Worm (Caenorhabditis elegans) whole organism, L4 larva: Measurements from ENCODE around the gene ltah-1.2.

Experiments
- F37D6.2 ChIP-seq: sonication (generic microtip); optimal IDR thresholded peaks from 2 replicates; lab custom pipeline; 2016; ENCODE audit warnings: mild to moderate bottlenecking, missing genetic modification characterization, missing compliant biosample characterization
- T26A8.4 ChIP-seq: fragments of 200-800 bp; sonication (Bioruptor generic); IDR thresholded peaks from 2 replicates; pipeline ENCODE4 v1.3.6; 2022; ENCODE audit warnings: missing genetic modification characterization, missing compliant biosample characterization
- Y48G9A.11 ChIP-seq: fragments of 200-800 bp; sonication (Bioruptor generic); IDR thresholded peaks from 2 replicates; pipeline ENCODE4 v1.3.6; 2022; ENCODE audit warnings: missing genetic modification reagents, missing genetic modification characterization, missing compliant biosample characterization
- Y5F2A.4 ChIP-seq: fragments of 200-800 bp; sonication (Bioruptor generic); optimal IDR thresholded peaks from 2 replicates; lab custom pipeline; 2018; ENCODE audit warnings: mild to moderate bottlenecking, missing genetic modification characterization, missing compliant biosample characterization
- aly-2 ChIP-seq: sonication (generic microtip); optimal IDR thresholded peaks from 2 replicates; lab custom pipeline; 2018; ENCODE audit warnings: missing biosample characterization, missing genetic modification characterization
- attf-4 ChIP-seq: sonication (generic microtip); optimal IDR thresholded peaks from 3 replicates; lab custom pipeline; 2017; ENCODE audit warnings: missing biosample characterization, missing genetic modification characterization
- ceh-20 ChIP-seq: fragments of 200-800 bp; sonication (Bioruptor generic); IDR thresholded peaks from 2 replicates; pipeline ENCODE4 v1.3.6; 2022; ENCODE audit warnings: missing genetic modification reagents, missing genetic modification characterization, missing compliant biosample characterization
- ceh-28 ChIP-seq: fragments of 150-350 bp; optimal IDR thresholded peaks from 2 replicates; lab custom pipeline; 2014; ENCODE audit warnings: missing biosample characterization, missing genetic modification reagents, missing genetic modification characterization
- ceh-62 ChIP-seq: sonication (generic microtip); optimal IDR thresholded peaks from 2 replicates; lab custom pipeline; 2017; ENCODE audit warnings: missing biosample characterization, missing genetic modification characterization
- ceh-82 ChIP-seq: sonication (generic microtip); optimal IDR thresholded peaks from 2 replicates; lab custom pipeline; 2017; ENCODE audit warnings: missing biosample characterization, missing genetic modification characterization
- cey-2 ChIP-seq: sonication (generic microtip); optimal IDR thresholded peaks from 3 replicates; lab custom pipeline; 2017; ENCODE audit warnings: missing genetic modification characterization, mild to moderate bottlenecking, missing compliant biosample characterization, antibody characterized with exemption, borderline replicate concordance; ENCODE audit not compliant: insufficient read depth
- ctbp-1 ChIP-seq: fragments of 200-800 bp; sonication (Bioruptor generic); IDR thresholded peaks from 2 replicates; pipeline ENCODE4 v1.3.6; 2022; ENCODE audit warnings: missing genetic modification reagents, missing genetic modification characterization, missing compliant biosample characterization
- daf-16 ChIP-seq, 3 experiments: sonication (generic microtip); optimal IDR thresholded peaks; 2 replicates each; lab custom pipeline; 2016 to 2017; ENCODE audit warnings: missing genetic modification characterization in 3 of 3, missing genetic modification reagents in 3 of 3, mild to moderate bottlenecking in 2 of 3, missing compliant biosample characterization in 2 of 3, missing biosample characterization in 1 of 3, moderate library complexity in 1 of 3
- dmd-6 ChIP-seq: fragments of 200-800 bp; sonication (Bioruptor generic); IDR thresholded peaks from 2 replicates; pipeline ENCODE4 v1.3.6; 2022; ENCODE audit warnings: missing genetic modification reagents, missing genetic modification characterization, missing compliant biosample characterization
- duxl-1 ChIP-seq: sonication (generic microtip); optimal IDR thresholded peaks from 2 replicates; lab custom pipeline; 2016; ENCODE audit warnings: mild to moderate bottlenecking, missing genetic modification characterization, moderate library complexity, missing compliant biosample characterization; ENCODE audit not compliant: poor library complexity
- dve-1 ChIP-seq: sonication (generic microtip); optimal IDR thresholded peaks from 2 replicates; lab custom pipeline; 2017; ENCODE audit warnings: antibody characterized with exemption, mild to moderate bottlenecking, missing genetic modification characterization, missing compliant biosample characterization; ENCODE audit not compliant: insufficient read depth
- egl-43 ChIP-seq: fragments of 200-800 bp; sonication (Bioruptor generic); IDR thresholded peaks from 2 replicates; pipeline ENCODE4 v1.3.6; 2022; ENCODE audit warnings: missing genetic modification reagents, missing genetic modification characterization, missing compliant biosample characterization
- hif-1 ChIP-seq, 2 experiments: sonication (generic microtip); optimal IDR thresholded peaks; 2 replicates each; lab custom pipeline; 2016 to 2017; ENCODE audit warnings: missing compliant biosample characterization in 2 of 2, missing genetic modification characterization in 2 of 2, missing genetic modification reagents in 2 of 2, missing genotype in 2 of 2, mild to moderate bottlenecking in 1 of 2
- hlh-11 ChIP-seq: fragments of 200-800 bp; sonication (Bioruptor generic); optimal IDR thresholded peaks from 2 replicates; lab custom pipeline; 2018; ENCODE audit warnings: mild to moderate bottlenecking, missing genetic modification characterization, missing compliant biosample characterization
- hlh-30 ChIP-seq: sonication (generic microtip); optimal IDR thresholded peaks from 2 replicates; lab custom pipeline; 2017; ENCODE audit warnings: antibody characterized with exemption, mild to moderate bottlenecking, missing genetic modification characterization, missing compliant biosample characterization; ENCODE audit not compliant: insufficient read depth
- jun-1 ChIP-seq: fragments of 150-350 bp; optimal IDR thresholded peaks from 2 replicates; lab custom pipeline; 2014; ENCODE audit warnings: missing biosample characterization, missing genetic modification reagents, missing genetic modification characterization
- lin-29 ChIP-seq: fragments of 200-800 bp; sonication (Bioruptor generic); IDR thresholded peaks from 2 replicates; pipeline ENCODE4 v1.3.6; 2022; ENCODE audit warnings: missing genetic modification reagents, missing genetic modification characterization, missing compliant biosample characterization
- lin-38 ChIP-seq: fragments of 200-800 bp; sonication (Bioruptor generic); IDR thresholded peaks from 2 replicates; pipeline ENCODE4 v1.3.6; 2022; ENCODE audit warnings: missing genetic modification reagents, missing genetic modification characterization, missing compliant biosample characterization
- lin-39 ChIP-seq: fragments of 150-350 bp; optimal IDR thresholded peaks from 2 replicates; lab custom pipeline; 2014; ENCODE audit warnings: missing biosample characterization, missing genetic modification reagents, missing genetic modification characterization
- lir-3 ChIP-seq: sonication (generic microtip); optimal IDR thresholded peaks from 2 replicates; lab custom pipeline; 2016; ENCODE audit warnings: mild to moderate bottlenecking, missing genetic modification characterization, missing compliant biosample characterization
- mdt-29 ChIP-seq: fragments of 200-800 bp; sonication (Bioruptor generic); IDR thresholded peaks from 2 replicates; pipeline ENCODE4 v1.3.6; 2022; ENCODE audit warnings: missing genetic modification reagents, missing genetic modification characterization, missing compliant biosample characterization
- mes-2 ChIP-seq: sonication (generic microtip); optimal IDR thresholded peaks from 2 replicates; lab custom pipeline; 2016; ENCODE audit warnings: missing genotype, mild to moderate bottlenecking, missing genetic modification characterization, missing compliant biosample characterization; ENCODE audit not compliant: poor library complexity, severe bottlenecking
- mxl-2 ChIP-seq: fragments of 200-800 bp; sonication (Bioruptor generic); conservative IDR thresholded peaks from 2 replicates; pipeline ENCODE4 v1.3.6; 2022; ENCODE audit warnings: missing genetic modification reagents, missing genetic modification characterization, missing compliant biosample characterization
- mxl-3 ChIP-seq: fragments of 200-800 bp; sonication (Bioruptor generic); optimal IDR thresholded peaks from 2 replicates; lab custom pipeline; 2018; ENCODE audit warnings: mild to moderate bottlenecking, missing genetic modification characterization, missing compliant biosample characterization
- nhr-102 ChIP-seq: sonication (generic microtip); optimal IDR thresholded peaks from 2 replicates; lab custom pipeline; 2016; ENCODE audit warnings: mild to moderate bottlenecking, missing genetic modification characterization, moderate library complexity, missing compliant biosample characterization
- nhr-28 ChIP-seq: fragments of 150-350 bp; optimal IDR thresholded peaks from 2 replicates; lab custom pipeline; 2014; ENCODE audit warnings: missing biosample characterization, missing genetic modification characterization
- nhr-41 ChIP-seq: fragments of 200-800 bp; sonication (Bioruptor generic); IDR thresholded peaks from 2 replicates; pipeline ENCODE4 v1.3.6; 2022; ENCODE audit warnings: missing genetic modification reagents, missing genetic modification characterization, missing compliant biosample characterization
- nhr-42 ChIP-seq: fragments of 200-800 bp; sonication (Bioruptor generic); IDR thresholded peaks from 2 replicates; pipeline ENCODE4 v1.3.6; 2022; ENCODE audit warnings: missing genetic modification characterization, missing compliant biosample characterization
- nhr-48 ChIP-seq: sonication (generic microtip); optimal IDR thresholded peaks from 2 replicates; lab custom pipeline; 2016; ENCODE audit warnings: mild to moderate bottlenecking, missing genetic modification characterization, missing compliant biosample characterization
- nhr-77 ChIP-seq: fragments of 150-350 bp; optimal IDR thresholded peaks from 2 replicates; lab custom pipeline; 2014; ENCODE audit warnings: missing biosample characterization, missing genetic modification characterization
- php-3 ChIP-seq: fragments of 200-800 bp; sonication (Bioruptor generic); IDR thresholded peaks from 2 replicates; pipeline ENCODE4 v1.3.6; 2022; ENCODE audit warnings: missing genetic modification reagents, missing genetic modification characterization, missing compliant biosample characterization
- pqm-1 ChIP-seq: sonication (generic microtip); optimal IDR thresholded peaks from 2 replicates; lab custom pipeline; 2017; ENCODE audit warnings: missing biosample characterization, missing genetic modification characterization
- saeg-2 ChIP-seq: fragments of 200-800 bp; sonication (Bioruptor generic); IDR thresholded peaks from 2 replicates; pipeline ENCODE4 v1.3.6; 2022; ENCODE audit warnings: missing genetic modification reagents, missing genetic modification characterization, missing compliant biosample characterization
- set-16 ChIP-seq: fragments of 200-800 bp; sonication (Bioruptor generic); IDR thresholded peaks from 2 replicates; pipeline ENCODE4 v1.3.6; 2022; ENCODE audit warnings: missing genetic modification reagents, missing genetic modification characterization, missing compliant biosample characterization
- snpc-1.2 ChIP-seq: fragments of 200-800 bp; sonication (Bioruptor generic); IDR thresholded peaks from 2 replicates; pipeline ENCODE4 v1.3.6; 2022; ENCODE audit warnings: missing genetic modification reagents, missing genetic modification characterization, missing compliant biosample characterization
- tra-1 ChIP-seq: fragments of 200-800 bp; sonication (Bioruptor generic); IDR thresholded peaks from 2 replicates; pipeline ENCODE4 v1.3.6; 2022; ENCODE audit warnings: missing genetic modification reagents, missing genetic modification characterization, missing compliant biosample characterization
- unc-130 ChIP-seq: sonication (generic microtip); optimal IDR thresholded peaks from 2 replicates; lab custom pipeline; 2016; ENCODE audit warnings: missing genetic modification reagents, missing genetic modification characterization, missing compliant biosample characterization
- unc-39 ChIP-seq: sonication (generic microtip); optimal IDR thresholded peaks from 2 replicates; lab custom pipeline; 2017; ENCODE audit warnings: missing biosample characterization, missing genetic modification characterization
- vab-7 ChIP-seq: fragments of 200-800 bp; sonication (Bioruptor generic); IDR thresholded peaks from 2 replicates; pipeline ENCODE4 v1.3.6; 2022; ENCODE audit warnings: missing genetic modification reagents, missing genetic modification characterization, missing compliant biosample characterization
- zag-1 ChIP-seq: fragments of 150-350 bp; optimal IDR thresholded peaks from 2 replicates; lab custom pipeline; 2014; ENCODE audit warnings: missing biosample characterization, missing genetic modification characterization
- zfp-3 ChIP-seq: fragments of 200-800 bp; sonication (Bioruptor generic); conservative IDR thresholded peaks from 2 replicates; pipeline ENCODE4 v1.3.6; 2022; ENCODE audit warnings: missing genetic modification reagents, missing genetic modification characterization, missing compliant biosample characterization
- zip-11 ChIP-seq: fragments of 200-800 bp; sonication (Bioruptor generic); IDR thresholded peaks from 2 replicates; pipeline ENCODE4 v1.3.6; 2022; ENCODE audit warnings: missing genetic modification characterization, missing compliant biosample characterization
- ztf-11 ChIP-seq: fragments of 150-350 bp; optimal IDR thresholded peaks from 2 replicates; lab custom pipeline; 2014; ENCODE audit warnings: missing biosample characterization, missing genetic modification characterization
- ztf-7 ChIP-seq: fragments of 150-350 bp; optimal IDR thresholded peaks from 2 replicates; lab custom pipeline; 2014; ENCODE audit warnings: missing biosample characterization, missing genetic modification characterization

The ltah-1.2 gene

ce11 chrIV:3613022-3613605, at the start of gene ltah-1.2:
TSS of gene ltah-1.2 (minus strand) at chrIV:3613072.
- no peak for TF ChIP-seq nhr-42 (GFP tag; lab: Robert Waterston, UW)
- no peak for TF ChIP-seq jun-1
- TF ChIP-seq cey-2 (tag; lab: Kevin White, UChicago) = no peak
- TF ChIP-seq unc-39 (tag; lab: Kevin White, UChicago) = no peak
- no peak for TF ChIP-seq zag-1
- TF ChIP-seq pqm-1 (tag; lab: Kevin White, UChicago) = peak; percentile 64
- peak; percentile 86 for TF ChIP-seq hlh-11 (tag; lab: Kevin White, UChicago)
- no peak for TF ChIP-seq zfp-3 (GFP tag; lab: Robert Waterston, UW)
- TF ChIP-seq ceh-28 = no peak
- no peak for TF ChIP-seq duxl-1 (tag; lab: Kevin White, UChicago)
- no peak for TF ChIP-seq lir-3 (tag; lab: Kevin White, UChicago)
- peak; percentile 54; the same call in 1 of the 2 replicates for TF ChIP-seq mdt-29 (GFP tag; lab: Robert Waterston, UW)
- peak; percentile 70; the same call in 1 of the 2 replicates for TF ChIP-seq tra-1
- no peak for TF ChIP-seq F37D6.2 (tag; lab: Kevin White, UChicago)
- TF ChIP-seq hlh-30 (tag; lab: Kevin White, UChicago) = peak; percentile 56
- TF ChIP-seq php-3 = peak; percentile 93
- no peak for TF ChIP-seq Y5F2A.4 (GFP tag; lab: Kevin White, UChicago)
- no peak for TF ChIP-seq zip-11 (GFP tag; lab: Robert Waterston, UW)
- peak; percentile 52 for TF ChIP-seq set-16 (GFP tag; lab: Robert Waterston, UW)
- TF ChIP-seq mes-2 (tag; lab: Kevin White, UChicago) = no peak
- TF ChIP-seq ceh-82 (tag; lab: Kevin White, UChicago) = no peak
- TF ChIP-seq ceh-20 (GFP tag; lab: Robert Waterston, UW) = 0 out of 2 replicates have a peak, but pooled peaks have one; percentile 65
- no peak for TF ChIP-seq lin-29 (GFP tag; lab: Robert Waterston, UW)
- 0 out of 2 replicates have a peak, but pooled peaks have one; percentile 7 for TF ChIP-seq T26A8.4
- TF ChIP-seq ztf-11 = no peak
- TF ChIP-seq Y48G9A.11 = no peak
- TF ChIP-seq dve-1 (tag; lab: Kevin White, UChicago) = peak; percentile 34
- TF ChIP-seq aly-2 (tag; lab: Kevin White, UChicago) = no peak
- no peak for TF ChIP-seq ztf-7 (tag; lab: Kevin White, UChicago)
- TF ChIP-seq saeg-2 (GFP tag; lab: Robert Waterston, UW) = no peak
- no peak for TF ChIP-seq daf-16 (GFP tag; optimal IDR thresholded peaks at IDR 0.05; lab: Kevin White, UChicago)
- TF ChIP-seq daf-16 (tag; optimal IDR thresholded peaks at IDR 0.05; lab: Kevin White, UChicago) = peak; percentile 11
- no peak for TF ChIP-seq lin-39 (tag; lab: Kevin White, UChicago)
- no peak for TF ChIP-seq unc-130 (GFP tag; lab: Kevin White, UChicago)
- TF ChIP-seq nhr-28 = peak; percentile 31
- peak; percentile 30 for TF ChIP-seq nhr-102 (tag; lab: Kevin White, UChicago)
- no peak for TF ChIP-seq ceh-62 (tag; lab: Kevin White, UChicago)
- peak; percentile 40 for TF ChIP-seq nhr-48 (tag; lab: Kevin White, UChicago)
- no peak for TF ChIP-seq mxl-3
- TF ChIP-seq ctbp-1 (GFP tag; lab: Robert Waterston, UW) = peak; percentile 40; the same call in 1 of the 2 replicates
- TF ChIP-seq mxl-2 (GFP tag; lab: Robert Waterston, UW) = no peak
- TF ChIP-seq egl-43 (GFP tag; lab: Robert Waterston, UW) = 0 out of 2 replicates have a peak, but pooled peaks have one; percentile 40
- no peak for TF ChIP-seq attf-4 (tag; lab: Kevin White, UChicago)
- peak; percentile 93 for TF ChIP-seq dmd-6 (GFP tag; lab: Robert Waterston, UW)
- 0 out of 2 replicates have a peak, but pooled peaks have one; percentile 25 for TF ChIP-seq nhr-41
- TF ChIP-seq lin-38 = no peak
- TF ChIP-seq vab-7 = no peak
- no peak for TF ChIP-seq hif-1 (tag; optimal IDR thresholded peaks at IDR 0.05; lab: Kevin White, UChicago)
- TF ChIP-seq nhr-77 = peak; percentile 5
- no peak for TF ChIP-seq snpc-1.2 (GFP tag; lab: Robert Waterston, UW)
